Fruit fly (Drosophila melanogaster) Kc167 (cell line): ENCODE results near the gene CG31949.

Experiments used
- Myc ChIP-seq: fragments of >200 bp; optimal IDR thresholded peaks from 2 replicates; lab custom pipeline; 2017; ENCODE audit warnings: missing external identifiers
- Sin3A ChIP-seq: fragments of >200 bp; optimal IDR thresholded peaks from 2 replicates; lab custom pipeline; 2018; ENCODE audit warnings: missing external identifiers
- h ChIP-seq: fragments of >200 bp; optimal IDR thresholded peaks from 3 replicates; lab custom pipeline; 2018; ENCODE audit warnings: missing external identifiers
- insv ChIP-seq: fragments of >200 bp; optimal IDR thresholded peaks from 3 replicates; lab custom pipeline; 2018; ENCODE audit warnings: missing external identifiers
- psq ChIP-seq: fragments of >200 bp; optimal IDR thresholded peaks from 2 replicates; lab custom pipeline; 2017; ENCODE audit warnings: missing external identifiers
- ttk ChIP-seq: sonication (Bioruptor generic); optimal IDR thresholded peaks from 2 replicates; lab custom pipeline; 2017; ENCODE audit warnings: missing external identifiers

DNA sequence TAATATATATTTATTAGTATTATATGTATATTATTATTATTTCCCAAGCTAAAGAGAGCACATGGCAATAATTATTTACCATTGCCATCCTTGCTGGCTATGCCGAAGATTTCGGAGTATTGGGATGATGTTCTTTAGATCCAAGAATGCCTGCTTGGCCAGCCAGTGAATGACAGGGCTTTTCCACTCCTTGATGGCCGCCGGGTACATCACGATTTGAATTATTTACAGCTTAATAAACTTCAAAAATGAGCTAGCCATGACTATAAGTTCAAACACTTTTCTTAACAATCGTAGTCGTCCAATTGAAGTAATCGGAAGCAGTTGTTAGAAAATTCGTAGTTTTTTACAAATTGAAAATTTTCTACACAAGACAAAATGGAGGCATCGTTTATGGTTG is at the start of gene CG31949:
- TF ChIP-seq Sin3A (lab: Kevin White, UChicago) (no peak), psq (lab: Kevin White, UChicago) (no peak), Myc (lab: Kevin White, UChicago) (no peak), ttk (lab: Kevin White, UChicago) (no peak), h (lab: Kevin White, UChicago) (no peak), insv (lab: Kevin White, UChicago) (no peak)
